Fruit fly (Drosophila melanogaster): ENCODE results near the gene Ca-alpha1T.
A peak's percentile ranks its signal among the peaks of the same experiment; 100 is the strongest.

The Ca-alpha1T gene

DNA sequence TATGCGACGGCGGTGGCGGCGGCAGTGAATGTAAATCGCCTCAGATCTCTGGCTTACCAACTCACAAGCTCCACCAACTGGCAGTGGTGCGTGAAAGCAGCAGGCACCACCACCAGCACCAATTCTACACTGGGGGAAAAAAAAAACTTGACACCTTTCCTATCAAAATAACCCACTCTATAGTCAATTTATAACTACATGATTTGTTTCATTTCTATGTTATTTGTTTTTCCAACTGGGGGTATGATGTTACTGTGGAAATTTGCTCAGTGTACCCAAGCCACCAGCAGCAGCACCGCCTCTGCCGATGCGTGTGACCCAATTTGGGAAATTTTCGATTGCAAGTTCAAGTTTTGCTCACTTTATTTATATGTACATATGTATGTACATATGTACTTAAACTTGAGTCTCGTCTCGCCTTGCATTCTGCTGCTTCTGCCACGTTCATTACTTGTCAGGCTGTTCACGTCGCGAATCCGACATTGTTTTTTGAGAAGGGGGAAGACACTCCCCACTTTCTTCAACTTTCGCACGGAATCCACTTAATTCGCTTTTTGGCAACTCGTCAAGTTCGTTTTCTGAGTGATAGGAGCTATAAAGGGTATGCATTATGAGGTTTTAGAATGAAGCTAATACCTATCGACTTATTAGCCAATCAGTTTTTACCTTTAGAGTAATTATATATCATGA, 133.0 kb downstream of the Ca-alpha1T start (continued):
- TF ChIP-seq dmrt99B (tag; optimal IDR thresholded peaks at IDR 0.05) (peak; percentile 66), lola (GFP tag; optimal IDR thresholded peaks at IDR 0.05) (no peak), sqz (GFP tag; optimal IDR thresholded peaks at IDR 0.05) (no peak), CG6689 (GFP tag; IDR thresholded peaks at IDR 0.05) (peak; percentile 24; the same call in 1 of the 2 replicates), CG17328 (GFP tag; IDR thresholded peaks at IDR 0.05) (peak; percentile 50), trh (GFP tag; optimal IDR thresholded peaks at IDR 0.05) (no peak), Blimp-1 (GFP tag; optimal IDR thresholded peaks at IDR 0.05) (peak; percentile 54), lab (GFP tag; optimal IDR thresholded peaks at IDR 0.05) (peak; percentile 1), oc (tag; optimal IDR thresholded peaks at IDR 0.05) (peak; percentile 6), CG14441 (GFP tag; IDR thresholded peaks at IDR 0.05) (peak; percentile 43; the same call in 1 of the 2 replicates), CG17359 (tag; optimal IDR thresholded peaks at IDR 0.05) (peak; percentile 62), CG13123 (GFP tag; optimal IDR thresholded peaks at IDR 0.05) (no peak), CG1792 (GFP tag; optimal IDR thresholded peaks at IDR 0.05) (no peak), dpn (GFP tag; optimal IDR thresholded peaks at IDR 0.05) (peak in 1 of 2 experiments; percentile 21), br (optimal IDR thresholded peaks at IDR 0.05) (no peak), dimm (GFP tag; IDR thresholded peaks at IDR 0.05) (peak; percentile 42; the same call in 1 of the 2 replicates), CG1024 (GFP tag; IDR thresholded peaks at IDR 0.05) (0 out of 2 replicates have a peak, but pooled peaks have one; percentile 18), CG17361 (GFP tag; IDR thresholded peaks at IDR 0.05) (0 out of 3 replicates have a peak, but pooled peaks have one; percentile 16), Drgx (GFP tag; IDR thresholded peaks at IDR 0.05) (peak; percentile 65; the same call in 1 of the 2 replicates), H2.0 (GFP tag; IDR thresholded peaks at IDR 0.05) (peak; percentile 41; the same call in 1 of the 2 replicates), Rx (GFP tag; IDR thresholded peaks at IDR 0.05) (peak; percentile 20; the same call in 1 of the 2 replicates), sisA (GFP tag; IDR thresholded peaks at IDR 0.05) (peak; percentile 56; the same call in 1 of the 2 replicates), tap (tag; optimal IDR thresholded peaks at IDR 0.05) (no peak), dysf (GFP tag; IDR thresholded peaks at IDR 0.05) (peak; percentile 47; the same call in 2 of the 3 replicates), CG31388 (GFP tag; optimal IDR thresholded peaks at IDR 0.05) (no peak), CG7839 (tag; optimal IDR thresholded peaks at IDR 0.05) (peak; percentile 30), Oli (tag; optimal IDR thresholded peaks at IDR 0.05) (peak; percentile 34), prd (optimal IDR thresholded peaks at IDR 0.05) (no peak), prd (GFP tag; IDR thresholded peaks at IDR 0.05) (peak; percentile 64; the same call in 2 of the 3 replicates), nmo (GFP tag; optimal IDR thresholded peaks at IDR 0.05) (peak; percentile 14), Lim3 (GFP tag; IDR thresholded peaks at IDR 0.05) (no peak), CG4707 (GFP tag; optimal IDR thresholded peaks at IDR 0.05) (no peak), Hr51 (GFP tag; optimal IDR thresholded peaks at IDR 0.05) (peak in 1 of 2 experiments; percentile 43), CG8478 (optimal IDR thresholded peaks at IDR 0.05) (no peak), CG2712 (tag; optimal IDR thresholded peaks at IDR 0.05) (peak; percentile 2), CG10979 (tag; optimal IDR thresholded peaks at IDR 0.05) (peak; percentile 36), Nf-YC (tag; optimal IDR thresholded peaks at IDR 0.05) (no peak), tgo (GFP tag; IDR thresholded peaks at IDR 0.05) (0 out of 3 replicates have a peak, but pooled peaks have one; percentile 16), MTF-1 (GFP tag; optimal IDR thresholded peaks at IDR 0.05; ENCODE audit: borderline replicate concordance) (no peak), CG11093 (GFP tag; IDR thresholded peaks at IDR 0.05) (0 out of 3 replicates have a peak, but pooled peaks have one; percentile 21), CG12071 (GFP tag; optimal IDR thresholded peaks at IDR 0.05) (no peak), zfh1 (GFP tag; IDR thresholded peaks at IDR 0.05) (peak; percentile 60; the same call in 2 of the 3 replicates), gfzf (GFP tag; optimal IDR thresholded peaks at IDR 0.05) (no peak), stc (GFP tag; IDR thresholded peaks at IDR 0.05) (peak; percentile 49; the same call in 1 of the 2 replicates), pum (GFP tag; optimal IDR thresholded peaks at IDR 0.05) (peak; percentile 3), Ets65A (GFP tag) (peak; percentile 43), Dip3 (GFP tag; optimal IDR thresholded peaks at IDR 0.05) (no peak), hkb (optimal IDR thresholded peaks at IDR 0.05) (no peak), hkb (GFP tag; IDR thresholded peaks at IDR 0.05) (peak; percentile 47; the same call in 1 of the 2 replicates), B-H1 (GFP tag; IDR thresholded peaks at IDR 0.05) (peak; percentile 16; the same call in 1 of the 3 replicates)

Measured in whole organism, embryonic.